Worm (Caenorhabditis elegans) whole organism, L3 larva: ENCODE measurements around the gene ckb-2.

ENCODE experiments used
- lin-39 ChIP-seq: fragments of 150-350 bp; optimal IDR thresholded peaks from 2 replicates; lab custom pipeline; 2018; ENCODE audit warnings: missing biosample characterization, missing genetic modification reagents, missing genetic modification characterization
- nfya-1 ChIP-seq: sonication (generic microtip); optimal IDR thresholded peaks from 2 replicates; lab custom pipeline; 2017; ENCODE audit warnings: missing genetic modification characterization, mild to moderate bottlenecking, missing compliant biosample characterization, antibody characterized with exemption, moderate library complexity; ENCODE audit not compliant: insufficient read depth
- nhr-76 ChIP-seq: fragments of 150-350 bp; sonication (generic microtip); optimal IDR thresholded peaks from 5 replicates; lab custom pipeline; 2014; ENCODE audit warnings: missing biosample characterization, missing genetic modification characterization
- nhr-77 ChIP-seq: fragments of 150-350 bp; optimal IDR thresholded peaks from 2 replicates; lab custom pipeline; 2014; ENCODE audit warnings: missing biosample characterization, missing genetic modification characterization
- unc-39 ChIP-seq: sonication (generic microtip); optimal IDR thresholded peaks from 4 replicates; lab custom pipeline; 2017; ENCODE audit warnings: missing biosample characterization, missing genetic modification characterization
- unc-62 ChIP-seq: fragments of 150-350 bp; sonication (generic microtip); optimal IDR thresholded peaks from 4 replicates; lab custom pipeline; 2014; ENCODE audit warnings: missing biosample characterization, missing genetic modification reagents, missing genetic modification characterization

DNA sequence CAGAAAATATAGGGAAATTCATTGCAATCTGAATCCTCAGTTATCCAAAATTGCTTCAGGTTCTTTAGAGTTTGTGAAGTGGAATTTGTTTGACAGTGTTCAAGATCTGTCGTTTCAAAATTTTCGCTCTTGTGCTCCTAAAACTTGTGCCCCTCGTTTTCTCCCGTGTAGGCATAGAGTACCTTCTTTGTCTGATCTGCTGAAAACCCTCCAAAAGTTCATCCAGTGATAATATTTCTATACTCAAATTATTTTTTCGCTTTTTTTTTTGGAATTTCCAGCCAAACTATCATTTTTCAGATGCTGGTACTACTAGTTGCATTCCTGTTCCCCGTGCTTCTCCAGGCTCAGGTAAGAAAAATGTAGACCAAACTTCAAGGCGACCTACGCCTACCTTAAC is 26.7 kb downstream of the ckb-2 start, which contains the start of gene R07E5.4:
- TF ChIP-seq lin-39 (tag; lab: Kevin White, UChicago) (no peak), nhr-76 (tag; lab: Kevin White, UChicago) (no peak), nfya-1 (tag; lab: Kevin White, UChicago) (no peak), nhr-77 (tag; lab: Kevin White, UChicago) (no peak), unc-39 (tag; lab: Kevin White, UChicago) (no peak), unc-62 (no peak)
